Fruit fly (Drosophila melanogaster) whole organism, embryonic: Measurements from ENCODE around the gene SPARC.

Experiments used
- Ada2b ChIP-seq: fragments of 200-800 bp; sonication (Bioruptor generic); IDR thresholded peaks from 2 replicates; pipeline ENCODE4 v1.3.6; 2022; ENCODE audit warnings: missing biosample characterization, missing genetic modification characterization
- Bdp1 ChIP-seq: fragments of 200-800 bp; sonication (Bioruptor generic); optimal IDR thresholded peaks from 3 replicates; lab custom pipeline; 2016; ENCODE audit warnings: missing biosample characterization, missing genetic modification characterization
- Bteb2 ChIP-seq: fragments of 200-800 bp; sonication (Bioruptor generic); optimal IDR thresholded peaks from 2 replicates; lab custom pipeline; 2016; ENCODE audit warnings: missing biosample characterization, missing genetic modification characterization
- CG10431 ChIP-seq: fragments of 200-800 bp; sonication (Bioruptor generic); optimal IDR thresholded peaks from 3 replicates; lab custom pipeline; 2018; ENCODE audit warnings: missing biosample characterization, mild to moderate bottlenecking, missing genetic modification characterization
- CG10654 ChIP-seq: fragments of 200-800 bp; sonication (Bioruptor generic); optimal IDR thresholded peaks from 2 replicates; lab custom pipeline; 2016; ENCODE audit warnings: missing biosample characterization, missing genetic modification characterization
- CG11085 ChIP-seq: fragments of 200-800 bp; sonication (Bioruptor generic); IDR thresholded peaks from 2 replicates; pipeline ENCODE4 v1.3.6; 2022; ENCODE audit warnings: missing biosample characterization, missing genetic modification characterization
- CG11504 ChIP-seq: fragments of 200-800 bp; sonication (Bioruptor generic); optimal IDR thresholded peaks from 3 replicates; lab custom pipeline; 2019; ENCODE audit warnings: missing biosample characterization, mild to moderate bottlenecking, missing genetic modification characterization, moderate library complexity
- CG12391 ChIP-seq: fragments of 200-800 bp; sonication (Bioruptor generic); optimal IDR thresholded peaks from 3 replicates; lab custom pipeline; 2018; ENCODE audit warnings: missing biosample characterization, mild to moderate bottlenecking, missing genetic modification characterization, moderate library complexity
- CG12744 ChIP-seq: fragments of 200-800 bp; sonication (Bioruptor generic); optimal IDR thresholded peaks from 2 replicates; lab custom pipeline; 2016; ENCODE audit warnings: missing biosample characterization, missing genetic modification characterization
- CG13287 ChIP-seq: fragments of 200-800 bp; sonication (Bioruptor generic); IDR thresholded peaks from 2 replicates; pipeline ENCODE4 v1.3.6; 2022; ENCODE audit warnings: missing biosample characterization, missing genetic modification characterization; ENCODE audit not compliant: partially characterized antibody
- CG1647 ChIP-seq: fragments of 200-800 bp; sonication (Bioruptor generic); optimal IDR thresholded peaks from 3 replicates; lab custom pipeline; 2016; ENCODE audit warnings: missing biosample characterization, missing genetic modification characterization
- CG17359 ChIP-seq: fragments of 200-800 bp; sonication (Bioruptor generic); optimal IDR thresholded peaks from 3 replicates; lab custom pipeline; 2018; ENCODE audit warnings: missing biosample characterization, mild to moderate bottlenecking, missing genetic modification characterization, moderate library complexity
- CG17385 ChIP-seq: fragments of 200-800 bp; sonication (Bioruptor generic); optimal IDR thresholded peaks from 3 replicates; lab custom pipeline; 2018; ENCODE audit warnings: missing biosample characterization, mild to moderate bottlenecking, missing genetic modification characterization
- CG17612 ChIP-seq: fragments of 200-800 bp; sonication (Bioruptor generic); IDR thresholded peaks from 2 replicates; pipeline ENCODE4 v1.3.6; 2022; ENCODE audit warnings: missing biosample characterization, missing genetic modification characterization
- CG2116 ChIP-seq: fragments of 200-800 bp; sonication (Bioruptor generic); optimal IDR thresholded peaks from 3 replicates; lab custom pipeline; 2018; ENCODE audit warnings: missing biosample characterization, mild to moderate bottlenecking, missing genetic modification characterization
- CG2678 ChIP-seq: fragments of 200-800 bp; sonication (Bioruptor generic); optimal IDR thresholded peaks from 3 replicates; lab custom pipeline; 2019; ENCODE audit warnings: missing biosample characterization, mild to moderate bottlenecking, missing genetic modification characterization, moderate library complexity
- CG31388 ChIP-seq: fragments of 200-800 bp; sonication (Bioruptor generic); optimal IDR thresholded peaks from 2 replicates; lab custom pipeline; 2016; ENCODE audit warnings: missing biosample characterization, missing genetic modification characterization
- CG34224 ChIP-seq: fragments of 200-800 bp; sonication (Bioruptor generic); IDR thresholded peaks from 3 replicates; pipeline ENCODE4 v1.3.6; 2022; ENCODE audit warnings: missing biosample characterization, missing genetic modification characterization; ENCODE audit not compliant: partially characterized antibody
- CG3995 ChIP-seq: fragments of 200-800 bp; sonication (Bioruptor generic); optimal IDR thresholded peaks from 3 replicates; lab custom pipeline; 2016; ENCODE audit warnings: missing biosample characterization, missing genetic modification characterization
- CG4328 ChIP-seq: fragments of 200-800 bp; sonication (Bioruptor generic); optimal IDR thresholded peaks from 3 replicates; lab custom pipeline; 2017; ENCODE audit warnings: missing biosample characterization, missing genetic modification reagents, missing genetic modification characterization
- CG4854 ChIP-seq: fragments of 200-800 bp; sonication (Bioruptor generic); optimal IDR thresholded peaks from 2 replicates; lab custom pipeline; 2016; ENCODE audit warnings: missing biosample characterization, missing genetic modification characterization, inconsistent platforms
- CG6689 ChIP-seq: fragments of 200-800 bp; sonication (Bioruptor generic); IDR thresholded peaks from 2 replicates; pipeline ENCODE4 v1.3.6; 2022; ENCODE audit warnings: missing biosample characterization, missing genetic modification characterization
- D19B ChIP-seq: fragments of 200-800 bp; sonication (Bioruptor generic); optimal IDR thresholded peaks from 2 replicates; lab custom pipeline; 2017; ENCODE audit warnings: missing biosample characterization, mild to moderate bottlenecking, missing genetic modification characterization
- GATAe ChIP-seq: fragments of 200-800 bp; sonication (Bioruptor generic); conservative IDR thresholded peaks from 2 replicates; pipeline ENCODE4 v1.3.6; 2022; ENCODE audit warnings: missing biosample characterization, missing genetic modification characterization
- Hey ChIP-seq: fragments of 200-800 bp; sonication (Bioruptor generic); optimal IDR thresholded peaks from 3 replicates; lab custom pipeline; 2018; ENCODE audit warnings: missing biosample characterization, mild to moderate bottlenecking, missing genetic modification characterization
- MTF-1 ChIP-seq: fragments of 200-800 bp; sonication (Bioruptor generic); optimal IDR thresholded peaks from 2 replicates; lab custom pipeline; 2018; ENCODE audit warnings: missing biosample characterization, mild to moderate bottlenecking, missing genetic modification characterization, borderline replicate concordance
- Oli ChIP-seq: fragments of 200-800 bp; sonication (Bioruptor generic); optimal IDR thresholded peaks from 2 replicates; lab custom pipeline; 2018; ENCODE audit warnings: missing biosample characterization, mild to moderate bottlenecking, missing genetic modification characterization, moderate library complexity
- PHDP ChIP-seq: fragments of 200-800 bp; sonication (Bioruptor generic); optimal IDR thresholded peaks from 3 replicates; lab custom pipeline; 2018; ENCODE audit warnings: missing biosample characterization, mild to moderate bottlenecking, missing genetic modification characterization, moderate library complexity
- Sox102F ChIP-seq: fragments of 200-800 bp; sonication (Bioruptor generic); optimal IDR thresholded peaks from 2 replicates; lab custom pipeline; 2018; ENCODE audit warnings: missing biosample characterization, mild to moderate bottlenecking, missing genetic modification characterization, moderate library complexity
- TFAM ChIP-seq: fragments of 200-800 bp; sonication (Bioruptor generic); optimal IDR thresholded peaks from 2 replicates; lab custom pipeline; 2017; ENCODE audit warnings: missing biosample characterization, missing genetic modification characterization, inconsistent platforms
- cwo ChIP-seq: fragments of 200-800 bp; sonication (Bioruptor generic); optimal IDR thresholded peaks from 3 replicates; lab custom pipeline; 2017; ENCODE audit warnings: missing biosample characterization, missing genetic modification characterization, mild to moderate bottlenecking, moderate library complexity, missing genetic modification reagents
- da ChIP-seq: fragments of 200-800 bp; sonication (Bioruptor generic); optimal IDR thresholded peaks from 2 replicates; lab custom pipeline; 2016; ENCODE audit warnings: missing biosample characterization, missing genetic modification characterization
- dati ChIP-seq: fragments of 200-800 bp; sonication (Bioruptor generic); IDR thresholded peaks from 2 replicates; pipeline ENCODE4 v1.3.6; 2022; ENCODE audit warnings: missing biosample characterization, missing genetic modification characterization
- ewg ChIP-seq: fragments of 200-800 bp; sonication (Bioruptor generic); optimal IDR thresholded peaks from 3 replicates; lab custom pipeline; 2017; ENCODE audit warnings: mild to moderate bottlenecking, missing biosample characterization, missing genetic modification reagents, missing genetic modification characterization
- fru ChIP-seq: fragments of >200 bp; optimal IDR thresholded peaks from 2 replicates; lab custom pipeline; 2017
- hb ChIP-seq: fragments of 200-800 bp; sonication (Bioruptor generic); IDR thresholded peaks from 3 replicates; pipeline ENCODE4 v1.3.6; 2022; ENCODE audit warnings: missing biosample characterization, missing genetic modification characterization; ENCODE audit not compliant: partially characterized antibody
- luna ChIP-seq: fragments of 200-800 bp; sonication (Bioruptor generic); optimal IDR thresholded peaks from 2 replicates; lab custom pipeline; 2016; ENCODE audit warnings: missing biosample characterization, missing genetic modification characterization
- maf-S ChIP-seq: fragments of 200-800 bp; sonication (Bioruptor generic); optimal IDR thresholded peaks from 2 replicates; lab custom pipeline; 2016; ENCODE audit warnings: missing biosample characterization, missing genetic modification characterization
- mld ChIP-seq: fragments of 200-800 bp; sonication (Bioruptor generic); IDR thresholded peaks from 3 replicates; pipeline ENCODE4 v1.3.6; 2022; ENCODE audit warnings: missing biosample characterization, missing genetic modification characterization; ENCODE audit not compliant: partially characterized antibody
- nerfin-1 ChIP-seq: fragments of 200-800 bp; sonication (Bioruptor generic); optimal IDR thresholded peaks from 3 replicates; lab custom pipeline; 2019; ENCODE audit warnings: missing biosample characterization, mild to moderate bottlenecking, missing genetic modification characterization, moderate library complexity
- nom ChIP-seq: fragments of 200-800 bp; sonication (Bioruptor generic); optimal IDR thresholded peaks from 2 replicates; lab custom pipeline; 2017; ENCODE audit warnings: missing biosample characterization, missing genetic modification characterization, mild to moderate bottlenecking, moderate library complexity, missing genetic modification reagents
- odd ChIP-seq: fragments of 200-800 bp; sonication (Bioruptor generic); optimal IDR thresholded peaks from 2 replicates; lab custom pipeline; 2017; ENCODE audit warnings: missing biosample characterization, mild to moderate bottlenecking, missing genetic modification characterization
- pb ChIP-seq: fragments of 200-800 bp; sonication (Bioruptor generic); optimal IDR thresholded peaks from 3 replicates; lab custom pipeline; 2016; ENCODE audit warnings: missing biosample characterization, missing genetic modification characterization
- rib ChIP-seq: fragments of 200-800 bp; sonication (Bioruptor generic); IDR thresholded peaks from 2 replicates; pipeline ENCODE4 v1.3.6; 2022; ENCODE audit warnings: missing biosample characterization, missing genetic modification characterization
- sisA ChIP-seq: fragments of 200-800 bp; sonication (Bioruptor generic); IDR thresholded peaks from 2 replicates; pipeline ENCODE4 v1.3.6; 2022; ENCODE audit warnings: missing biosample characterization, missing genetic modification characterization
- stc ChIP-seq: fragments of 200-800 bp; sonication (Bioruptor generic); IDR thresholded peaks from 2 replicates; pipeline ENCODE4 v1.3.6; 2022; ENCODE audit warnings: missing biosample characterization, missing genetic modification characterization
- stwl ChIP-seq: fragments of 200-800 bp; sonication (Bioruptor generic); optimal IDR thresholded peaks from 3 replicates; lab custom pipeline; 2018; ENCODE audit warnings: missing biosample characterization, mild to moderate bottlenecking, missing genetic modification characterization, moderate library complexity
- zfh2 ChIP-seq: fragments of 200-800 bp; sonication (Bioruptor generic); optimal IDR thresholded peaks from 2 replicates; lab custom pipeline; 2016; ENCODE audit warnings: missing biosample characterization, missing genetic modification characterization

The SPARC gene

dm6 chr3R:26866577-26867456 lies 5.0 kb downstream of the SPARC start, which contains the start of the genes ball and His2Av (continued):
- TF ChIP-seq CG17385 (GFP tag; lab: Kevin White, UChicago) = peak; percentile 58
- peak; percentile 42 for TF ChIP-seq CG4328 (GFP tag; lab: Kevin White, UChicago)
- peak; percentile 54 for TF ChIP-seq CG31388
- TF ChIP-seq Hey = peak; percentile 38
- TF ChIP-seq CG2678 = peak; percentile 75
- TF ChIP-seq Bteb2 = peak; percentile 82
- TF ChIP-seq nom (GFP tag; lab: Kevin White, UChicago) = peak; percentile 19
- peak; percentile 89 for TF ChIP-seq hb (GFP tag; lab: Robert Waterston, UW)
- peak; percentile 57 for TF ChIP-seq pb (GFP tag; lab: Kevin White, UChicago)
- peak; percentile 82 for TF ChIP-seq CG12744 (GFP tag; lab: Kevin White, UChicago)
- TF ChIP-seq ewg (GFP tag; lab: Kevin White, UChicago) = peak; percentile 86
- TF ChIP-seq CG1647 (GFP tag; lab: Kevin White, UChicago) = peak; percentile 86
- TF ChIP-seq rib (GFP tag; lab: Robert Waterston, UW) = peak; percentile 90
- peak; percentile 91 for TF ChIP-seq CG13287 (GFP tag; lab: Robert Waterston, UW)
- TF ChIP-seq CG11085 = peak; percentile 67
- TF ChIP-seq nerfin-1 (tag; lab: Kevin White, UChicago) = peak; percentile 84
- peak; percentile 88 for TF ChIP-seq CG12391 (tag; lab: Kevin White, UChicago)
- peak; percentile 40 for TF ChIP-seq CG10431 (GFP tag; lab: Kevin White, UChicago)
- 0 out of 3 replicates have a peak, but pooled peaks have one; percentile 54 for TF ChIP-seq mld (GFP tag; lab: Robert Waterston, UW)
- TF ChIP-seq cwo = peak; percentile 71
- no peak for TF ChIP-seq TFAM (GFP tag; lab: Kevin White, UChicago)
- TF ChIP-seq dati (GFP tag; lab: Robert Waterston, UW) = 0 out of 2 replicates have a peak, but pooled peaks have one; percentile 59
- TF ChIP-seq CG17612 (GFP tag; lab: Robert Waterston, UW) = peak; percentile 60
- peak; percentile 44 for TF ChIP-seq D19B (GFP tag; lab: Kevin White, UChicago)
- TF ChIP-seq Bdp1 (GFP tag; lab: Kevin White, UChicago) = peak; percentile 83
- TF ChIP-seq Sox102F = peak; percentile 81
- TF ChIP-seq GATAe (GFP tag; lab: Robert Waterston, UW) = peak; percentile 51; the same call in 1 of the 2 replicates
- peak; percentile 90 for TF ChIP-seq zfh2 (GFP tag; lab: Kevin White, UChicago)
- peak; percentile 79 for TF ChIP-seq CG10654 (GFP tag; lab: Kevin White, UChicago)
- TF ChIP-seq CG2116 (GFP tag; lab: Kevin White, UChicago) = peak; percentile 98
- TF ChIP-seq sisA (GFP tag; lab: Robert Waterston, UW) = peak; percentile 81
- peak; percentile 83 for TF ChIP-seq da (GFP tag; lab: Kevin White, UChicago)
- peak; percentile 63 for TF ChIP-seq Oli (tag; lab: Kevin White, UChicago)
- peak; percentile 72 for TF ChIP-seq CG4854 (GFP tag; lab: Kevin White, UChicago)
- TF ChIP-seq fru (lab: Kevin White, UChicago) = no peak
- TF ChIP-seq Ada2b = peak; percentile 78
- peak; percentile 82 for TF ChIP-seq PHDP (tag; lab: Kevin White, UChicago)
- TF ChIP-seq CG3995 (GFP tag; lab: Kevin White, UChicago) = peak; percentile 68
- peak; percentile 75 for TF ChIP-seq CG11504 (tag; lab: Kevin White, UChicago)
- peak; percentile 84 for TF ChIP-seq CG6689 (GFP tag; lab: Robert Waterston, UW)
- TF ChIP-seq maf-S = peak; percentile 84
- TF ChIP-seq odd = peak; percentile 56
- peak; percentile 67 for TF ChIP-seq luna (GFP tag; lab: Kevin White, UChicago)
- peak; percentile 84 for TF ChIP-seq stwl (tag; lab: Kevin White, UChicago)
- peak; percentile 84 for TF ChIP-seq CG34224 (GFP tag; lab: Robert Waterston, UW)
- TF ChIP-seq stc (GFP tag; lab: Robert Waterston, UW) = peak; percentile 72
- peak; percentile 82 for TF ChIP-seq MTF-1 (GFP tag; lab: Kevin White, UChicago)
- peak; percentile 83 for TF ChIP-seq CG17359 (tag; lab: Kevin White, UChicago)
